Fruit fly (Drosophila melanogaster) whole organism, prepupa: ENCODE results near the gene CG44815.

ENCODE experiments used
- Blimp-1 ChIP-seq: fragments of 200-800 bp; sonication (Bioruptor generic); optimal IDR thresholded peaks from 3 replicates; lab custom pipeline; 2017; ENCODE audit warnings: missing biosample characterization, missing genetic modification characterization, mild to moderate bottlenecking, moderate library complexity, missing genetic modification reagents
- CG10631 ChIP-seq: fragments of 200-800 bp; sonication (Bioruptor generic); optimal IDR thresholded peaks from 2 replicates; lab custom pipeline; 2016; ENCODE audit warnings: missing biosample characterization, missing genetic modification characterization
- CG10669 ChIP-seq: fragments of 200-800 bp; sonication (Bioruptor generic); optimal IDR thresholded peaks from 3 replicates; lab custom pipeline; 2018; ENCODE audit warnings: missing biosample characterization, mild to moderate bottlenecking, missing genetic modification characterization, moderate library complexity
- CG11294 ChIP-seq: fragments of 200-800 bp; sonication (Bioruptor generic); IDR thresholded peaks from 2 replicates; pipeline ENCODE4 v1.3.6; 2022; ENCODE audit warnings: missing biosample characterization, missing genetic modification characterization
- CG11762 ChIP-seq: fragments of 200-800 bp; sonication (Bioruptor generic); optimal IDR thresholded peaks from 3 replicates; lab custom pipeline; 2016; ENCODE audit warnings: missing biosample characterization, missing genetic modification characterization; ENCODE audit not compliant: insufficient read depth
- CG11902 ChIP-seq: fragments of 200-800 bp; sonication (Bioruptor generic); optimal IDR thresholded peaks from 3 replicates; lab custom pipeline; 2016; ENCODE audit warnings: missing biosample characterization, missing genetic modification characterization
- CG1621 ChIP-seq: fragments of 200-800 bp; sonication (Bioruptor generic); optimal IDR thresholded peaks from 3 replicates; lab custom pipeline; 2018; ENCODE audit warnings: missing biosample characterization, mild to moderate bottlenecking, missing genetic modification characterization
- CG16779 ChIP-seq: fragments of 200-800 bp; sonication (Bioruptor generic); optimal IDR thresholded peaks from 3 replicates; lab custom pipeline; 2017; ENCODE audit warnings: missing biosample characterization, mild to moderate bottlenecking, missing genetic modification characterization
- CG3032 ChIP-seq: fragments of 200-800 bp; optimal IDR thresholded peaks from 2 replicates; lab custom pipeline; 2019; ENCODE audit warnings: missing biosample characterization, mild to moderate bottlenecking, missing genetic modification characterization, moderate library complexity
- CG31627 ChIP-seq: fragments of 200-800 bp; sonication (Bioruptor generic); optimal IDR thresholded peaks from 3 replicates; lab custom pipeline; 2016; ENCODE audit warnings: missing biosample characterization, missing genetic modification characterization
- CG32006 ChIP-seq: fragments of 200-800 bp; sonication (Bioruptor generic); optimal IDR thresholded peaks from 3 replicates; lab custom pipeline; 2017; ENCODE audit warnings: missing biosample characterization, mild to moderate bottlenecking, missing genetic modification characterization
- CG34406 ChIP-seq: fragments of 200-800 bp; sonication (Bioruptor generic); optimal IDR thresholded peaks from 3 replicates; lab custom pipeline; 2016; ENCODE audit warnings: missing biosample characterization, missing genetic modification characterization
- CG3919 ChIP-seq: fragments of 200-800 bp; sonication (Bioruptor generic); optimal IDR thresholded peaks from 3 replicates; lab custom pipeline; 2016; ENCODE audit warnings: missing biosample characterization, missing genetic modification characterization
- CG4318 ChIP-seq: fragments of 200-800 bp; sonication (Bioruptor generic); optimal IDR thresholded peaks from 3 replicates; lab custom pipeline; 2017; ENCODE audit warnings: missing biosample characterization, mild to moderate bottlenecking, missing genetic modification characterization
- CG6163 ChIP-seq: fragments of 200-800 bp; sonication (Bioruptor generic); IDR thresholded peaks from 3 replicates; pipeline ENCODE4 v1.3.6; 2022; ENCODE audit warnings: missing biosample characterization, missing genetic modification characterization
- CG6792 ChIP-seq: fragments of 200-800 bp; sonication (Bioruptor generic); optimal IDR thresholded peaks from 3 replicates; lab custom pipeline; 2016; ENCODE audit warnings: missing biosample characterization, missing genetic modification characterization
- CG6808 ChIP-seq: fragments of 200-800 bp; sonication (Bioruptor generic); optimal IDR thresholded peaks from 3 replicates; lab custom pipeline; 2017; ENCODE audit warnings: missing biosample characterization, missing genetic modification characterization, mild to moderate bottlenecking, moderate library complexity, missing genetic modification reagents
- CG7368 ChIP-seq: fragments of 200-800 bp; sonication (Bioruptor generic); optimal IDR thresholded peaks from 3 replicates; lab custom pipeline; 2016; ENCODE audit warnings: missing biosample characterization, missing genetic modification characterization
- CG8119 ChIP-seq: fragments of 200-800 bp; sonication (Bioruptor generic); IDR thresholded peaks from 3 replicates; pipeline ENCODE4 v1.3.6; 2022; ENCODE audit warnings: missing biosample characterization, missing genetic modification characterization
- CG8319 ChIP-seq: fragments of 200-800 bp; sonication (Bioruptor generic); optimal IDR thresholded peaks from 3 replicates; lab custom pipeline; 2016; ENCODE audit warnings: missing biosample characterization, missing genetic modification characterization
- CG8632 ChIP-seq: fragments of 200-800 bp; sonication (Bioruptor generic); optimal IDR thresholded peaks from 3 replicates; lab custom pipeline; 2016; ENCODE audit warnings: missing biosample characterization, missing genetic modification characterization
- CG9139 ChIP-seq: fragments of 200-800 bp; sonication (Bioruptor generic); optimal IDR thresholded peaks from 3 replicates; lab custom pipeline; 2017; ENCODE audit warnings: missing biosample characterization, mild to moderate bottlenecking, missing genetic modification characterization
- Eip75B ChIP-seq: fragments of 200-800 bp; sonication (Bioruptor generic); optimal IDR thresholded peaks from 3 replicates; lab custom pipeline; 2016; ENCODE audit warnings: missing biosample characterization, missing genetic modification characterization
- Eip78C ChIP-seq: fragments of 200-800 bp; sonication (Bioruptor generic); peaks from one replicate; lab custom pipeline; 2016; ENCODE audit warnings: missing biosample characterization, missing genetic modification characterization
- Eip93F ChIP-seq: fragments of 200-800 bp; sonication (Bioruptor generic); optimal IDR thresholded peaks from 2 replicates; lab custom pipeline; 2016; ENCODE audit warnings: missing biosample characterization, mild to moderate bottlenecking, missing genetic modification characterization
- Ets21C ChIP-seq: fragments of 200-800 bp; sonication (Bioruptor generic); optimal IDR thresholded peaks from 3 replicates; lab custom pipeline; 2016; ENCODE audit warnings: missing biosample characterization, missing genetic modification characterization
- Ets96B ChIP-seq: fragments of 200-800 bp; optimal IDR thresholded peaks from 2 replicates; lab custom pipeline; 2019; ENCODE audit warnings: missing biosample characterization, mild to moderate bottlenecking, missing genetic modification characterization, moderate library complexity
- Gug ChIP-seq: fragments of 200-800 bp; sonication (Bioruptor generic); IDR thresholded peaks from 2 replicates; pipeline ENCODE4 v1.3.6; 2022; ENCODE audit warnings: missing biosample characterization, missing genetic modification characterization
- Hr38 ChIP-seq: sonication (Bioruptor generic); optimal IDR thresholded peaks from 2 replicates; lab custom pipeline; 2016; ENCODE audit warnings: missing biosample characterization, missing genetic modification characterization
- Hr39 ChIP-seq: fragments of 200-800 bp; sonication (Bioruptor generic); optimal IDR thresholded peaks from 2 replicates; lab custom pipeline; 2016; ENCODE audit warnings: missing biosample characterization, missing genetic modification characterization
- Hr4 ChIP-seq: fragments of 200-800 bp; sonication (Bioruptor generic); optimal IDR thresholded peaks from 3 replicates; lab custom pipeline; 2016; ENCODE audit warnings: missing biosample characterization, missing genetic modification characterization
- Lpt ChIP-seq: fragments of 200-800 bp; sonication (Bioruptor generic); optimal IDR thresholded peaks from 3 replicates; lab custom pipeline; 2016; ENCODE audit warnings: missing biosample characterization, missing genetic modification characterization
- Met ChIP-seq: fragments of 200-800 bp; sonication (Bioruptor generic); optimal IDR thresholded peaks from 3 replicates; lab custom pipeline; 2016; ENCODE audit warnings: missing biosample characterization, missing genetic modification characterization
- OdsH ChIP-seq: fragments of 200-800 bp; sonication (Bioruptor generic); optimal IDR thresholded peaks from 3 replicates; lab custom pipeline; 2016; ENCODE audit warnings: missing biosample characterization, missing genetic modification characterization
- Sox14 ChIP-seq: fragments of 200-800 bp; sonication (Bioruptor generic); optimal IDR thresholded peaks from 3 replicates; lab custom pipeline; 2016; ENCODE audit warnings: missing biosample characterization, missing genetic modification characterization
- Sox15 ChIP-seq: fragments of 200-800 bp; sonication (Bioruptor generic); optimal IDR thresholded peaks from 3 replicates; lab custom pipeline; 2016; ENCODE audit warnings: missing biosample characterization, missing genetic modification characterization
- achi ChIP-seq: fragments of 200-800 bp; sonication (Bioruptor generic); optimal IDR thresholded peaks from 3 replicates; lab custom pipeline; 2016; ENCODE audit warnings: missing biosample characterization, missing genetic modification characterization
- acj6 ChIP-seq: fragments of 200-800 bp; sonication (Bioruptor generic); optimal IDR thresholded peaks from 3 replicates; lab custom pipeline; 2016; ENCODE audit warnings: missing biosample characterization, missing genetic modification characterization
- cyc ChIP-seq: fragments of 200-800 bp; sonication (Bioruptor generic); optimal IDR thresholded peaks from 3 replicates; lab custom pipeline; 2016; ENCODE audit warnings: missing biosample characterization, missing genetic modification characterization
- dac ChIP-seq: fragments of 200-800 bp; sonication (Bioruptor generic); optimal IDR thresholded peaks from 2 replicates; lab custom pipeline; 2017; ENCODE audit warnings: missing biosample characterization, mild to moderate bottlenecking, missing genetic modification characterization
- dsx ChIP-seq: fragments of 200-800 bp; optimal IDR thresholded peaks from 3 replicates; lab custom pipeline; 2019; ENCODE audit warnings: missing biosample characterization, mild to moderate bottlenecking, missing genetic modification characterization, moderate library complexity; ENCODE audit not compliant: poor library complexity, severe bottlenecking
- eg ChIP-seq: fragments of 200-800 bp; sonication (Bioruptor generic); IDR thresholded peaks from 3 replicates; pipeline ENCODE4 v1.3.6; 2022; ENCODE audit warnings: missing biosample characterization, missing genetic modification characterization
- fd59A ChIP-seq: fragments of 200-800 bp; sonication (Bioruptor generic); optimal IDR thresholded peaks from 2 replicates; lab custom pipeline; 2017; ENCODE audit warnings: missing biosample characterization, mild to moderate bottlenecking, missing genetic modification characterization, missing genetic modification reagents
- fd85E ChIP-seq: fragments of 200-800 bp; sonication (Bioruptor generic); optimal IDR thresholded peaks from 3 replicates; lab custom pipeline; 2016; ENCODE audit warnings: missing biosample characterization, missing genetic modification characterization
- fkh ChIP-seq: fragments of 200-800 bp; sonication (Bioruptor generic); optimal IDR thresholded peaks from 3 replicates; lab custom pipeline; 2017; ENCODE audit warnings: missing biosample characterization, mild to moderate bottlenecking, missing genetic modification characterization, moderate library complexity
- net ChIP-seq: fragments of 200-800 bp; sonication (Bioruptor generic); optimal IDR thresholded peaks from 3 replicates; lab custom pipeline; 2016; ENCODE audit warnings: missing biosample characterization, missing genetic modification characterization
- pdm3 ChIP-seq: fragments of 200-800 bp; sonication (Bioruptor generic); optimal IDR thresholded peaks from 3 replicates; lab custom pipeline; 2016; ENCODE audit warnings: missing biosample characterization, missing genetic modification characterization
- salr ChIP-seq, 2 experiments: fragments of 200-800 bp; sonication (Bioruptor generic); optimal IDR thresholded peaks; 3 replicates each; lab custom pipeline; 2016 to 2018; ENCODE audit warnings: missing biosample characterization in 2 of 2, missing genetic modification characterization in 2 of 2, mild to moderate bottlenecking in 1 of 2
- spab ChIP-seq: fragments of 200-800 bp; sonication (Bioruptor generic); optimal IDR thresholded peaks from 2 replicates; lab custom pipeline; 2017; ENCODE audit warnings: missing biosample characterization, mild to moderate bottlenecking, missing genetic modification characterization, missing genetic modification reagents
- svp ChIP-seq: fragments of 200-800 bp; sonication (Bioruptor generic); peaks from one replicate; lab custom pipeline; 2016; ENCODE audit warnings: missing biosample characterization, missing genetic modification characterization
- vri ChIP-seq: fragments of 200-800 bp; sonication (Bioruptor generic); optimal IDR thresholded peaks from 3 replicates; lab custom pipeline; 2016; ENCODE audit warnings: missing biosample characterization, mild to moderate bottlenecking, missing genetic modification characterization

The CG44815 gene

dm6 chrX:9494103-9494502, 48.1 kb upstream of the CG44815 start (continued):
- no peak for TF ChIP-seq CG32006 (GFP tag; lab: Kevin White, UChicago)
- TF ChIP-seq, all 60 proteins: peak for 12

- TF ChIP-seq Hr39 (GFP tag; lab: Kevin White, UChicago) (peak; percentile 62), Hr38 (GFP tag; lab: Kevin White, UChicago) (no peak), CG11762 (peak; percentile 29), Eip93F (GFP tag; lab: Kevin White, UChicago) (no peak), Eip75B (GFP tag; lab: Kevin White, UChicago) (peak; percentile 57), pdm3 (peak; percentile 61), salr (GFP tag; optimal IDR thresholded peaks at IDR 0.05; lab: Kevin White, UChicago) (peak; percentile 36 to 49), CG8119 (peak; percentile 74), fd59A (peak; percentile 36), OdsH (GFP tag; lab: Kevin White, UChicago) (peak; percentile 68), CG6792 (GFP tag; lab: Kevin White, UChicago) (peak; percentile 38), eg (peak; percentile 83), dsx (GFP tag; lab: Kevin White, UChicago) (no peak), fd85E (GFP tag; lab: Kevin White, UChicago) (no peak), CG10669 (GFP tag; lab: Kevin White, UChicago) (peak; percentile 30), Ets96B (no peak), CG31627 (GFP tag; lab: Kevin White, UChicago) (peak; percentile 63), CG6808 (peak; percentile 13), Sox14 (GFP tag; lab: Kevin White, UChicago) (peak; percentile 62), CG3032 (tag; lab: Kevin White, UChicago) (peak; percentile 5), CG9139 (GFP tag; lab: Kevin White, UChicago) (no peak), CG34406 (GFP tag; lab: Kevin White, UChicago) (peak; percentile 36), CG8632 (GFP tag; lab: Kevin White, UChicago) (peak; percentile 34), acj6 (GFP tag; lab: Kevin White, UChicago) (peak; percentile 67), achi (GFP tag; lab: Kevin White, UChicago) (peak; percentile 68), CG10631 (GFP tag; lab: Kevin White, UChicago) (peak; percentile 60), CG11902 (peak; percentile 22), fkh (GFP tag; lab: Kevin White, UChicago) (no peak), CG16779 (tag; lab: Kevin White, UChicago) (no peak), Ets21C (GFP tag; lab: Kevin White, UChicago) (peak; percentile 22), Blimp-1 (no peak), net (GFP tag; lab: Kevin White, UChicago) (peak; percentile 61), Gug (GFP tag; lab: Robert Waterston, UW) (peak; percentile 71), dac (GFP tag; lab: Kevin White, UChicago) (peak; percentile 49), CG4318 (peak; percentile 64), Sox15 (GFP tag; lab: Kevin White, UChicago) (no peak), CG8319 (GFP tag; lab: Kevin White, UChicago) (peak; percentile 25), CG3919 (GFP tag; lab: Kevin White, UChicago) (peak; percentile 75), Lpt (GFP tag; lab: Kevin White, UChicago) (peak; percentile 59), Met (GFP tag; lab: Kevin White, UChicago) (peak; percentile 53), CG6163 (GFP tag; lab: Robert Waterston, UW) (peak; percentile 87), cyc (GFP tag; lab: Kevin White, UChicago) (peak; percentile 60), CG7368 (GFP tag; lab: Kevin White, UChicago) (peak; percentile 58), Eip78C (GFP tag; lab: Kevin White, UChicago) (peak; percentile 89), CG1621 (tag; lab: Kevin White, UChicago) (peak; percentile 19), svp (GFP tag; lab: Kevin White, UChicago) (peak; percentile 80), vri (GFP tag; lab: Kevin White, UChicago) (peak; percentile 23), Hr4 (GFP tag; lab: Kevin White, UChicago) (peak; percentile 69), CG11294 (GFP tag; lab: Robert Waterston, UW) (peak; percentile 41), spab (GFP tag; lab: Kevin White, UChicago) (peak; percentile 6)
Observed at dm6 chrX:9486802-9487201, 40.8 kb upstream of the CG44815 start.
